Fruit fly (Drosophila melanogaster) S2 (cell line): ENCODE data around the gene Jhbp1.

Experiments used
- CG8478 ChIP-seq: fragments of >200 bp; optimal IDR thresholded peaks from 2 replicates; lab custom pipeline; 2018
- CTCF ChIP-seq, 2 experiments: fragments of >200 bp; optimal IDR thresholded peaks; 2 replicates each; lab custom pipeline; 2018

Gene Jhbp1

dm6 chr3R:4986666-4987065, 21.4 kb downstream of the Jhbp1 start:
- TF ChIP-seq CTCF (optimal IDR thresholded peaks at IDR 0.05; lab: Kevin White, UChicago) (no peak), CG8478 (no peak)

dm6 chr3R:4987408-4987807, 22.2 kb downstream of the Jhbp1 start:
- no peak for TF ChIP-seq CTCF (optimal IDR thresholded peaks at IDR 0.05; lab: Kevin White, UChicago)
- TF ChIP-seq CG8478: no peak

dm6 chr3R:4989150-4990017, 24.1 kb downstream of the Jhbp1 start:
- TF ChIP-seq CG8478: no peak

dm6 chr3R:4992227-4992737, 27.0 kb downstream of the Jhbp1 start:
- TF ChIP-seq CG8478: no peak
- no peak for TF ChIP-seq CTCF (optimal IDR thresholded peaks at IDR 0.05; lab: Kevin White, UChicago)

dm6 chr3R:4993385-4993784, 28.1 kb downstream of the Jhbp1 start:
- no peak for TF ChIP-seq CG8478
- no peak for TF ChIP-seq CTCF (optimal IDR thresholded peaks at IDR 0.05; lab: Kevin White, UChicago)

dm6 chr3R:4994659-4995058, 29.4 kb downstream of the Jhbp1 start:
- no peak for TF ChIP-seq CTCF (optimal IDR thresholded peaks at IDR 0.05; lab: Kevin White, UChicago)
- TF ChIP-seq CG8478: no peak

- no peak for TF ChIP-seq CG8478
- no peak for TF ChIP-seq CTCF (optimal IDR thresholded peaks at IDR 0.05; lab: Kevin White, UChicago)
Measured at dm6 chr3R:4995549-4996277, 30.5 kb downstream of the Jhbp1 start.

- TF ChIP-seq CG8478 (no peak), CTCF (optimal IDR thresholded peaks at IDR 0.05; lab: Kevin White, UChicago) (no peak)
Measured at dm6 chr3R:4996529-4996975, 31.3 kb downstream of the Jhbp1 start.

dm6 chr3R:4997399-4998203, 32.4 kb downstream of the Jhbp1 start:
- TF ChIP-seq CG8478 (no peak), CTCF (optimal IDR thresholded peaks at IDR 0.05; lab: Kevin White, UChicago) (no peak)

- TF ChIP-seq CTCF (optimal IDR thresholded peaks at IDR 0.05; lab: Kevin White, UChicago): no peak
- TF ChIP-seq CG8478: no peak
Measured at dm6 chr3R:4998739-4999138, 33.5 kb downstream of the Jhbp1 start.

- TF ChIP-seq CTCF (optimal IDR thresholded peaks at IDR 0.05; lab: Kevin White, UChicago) (no peak), CG8478 (no peak)
Measured at dm6 chr3R:5000663-5001062, 35.4 kb downstream of the Jhbp1 start.

dm6 chr3R:5010153-5010552, 44.9 kb downstream of the Jhbp1 start:
- TF ChIP-seq CG8478: no peak
- no peak for TF ChIP-seq CTCF (optimal IDR thresholded peaks at IDR 0.05; lab: Kevin White, UChicago)

dm6 chr3R:5010981-5011617, 45.9 kb downstream of the Jhbp1 start, which contains the start of gene plh:
TSS of gene plh (minus strand) at chr3R:5011031.
- TF ChIP-seq CTCF (optimal IDR thresholded peaks at IDR 0.05; lab: Kevin White, UChicago) (no peak), CG8478 (no peak)

dm6 chr3R:5011908-5012307, 46.7 kb downstream of the Jhbp1 start:
- TF ChIP-seq CTCF (optimal IDR thresholded peaks at IDR 0.05; lab: Kevin White, UChicago): no peak
- TF ChIP-seq CG8478: no peak

dm6 chr3R:5012674-5013073, 47.4 kb downstream of the Jhbp1 start:
- TF ChIP-seq CG8478 (no peak), CTCF (optimal IDR thresholded peaks at IDR 0.05; lab: Kevin White, UChicago) (no peak)
